Worm (Caenorhabditis elegans) whole organism, L4 larva: Measurements from ENCODE around the gene eral-1.

Experiments
- F49E8.2 ChIP-seq: sonication (generic microtip); optimal IDR thresholded peaks from 2 replicates; lab custom pipeline; 2016; ENCODE audit warnings: missing compliant biosample characterization, mild to moderate bottlenecking, missing genetic modification characterization, borderline replicate concordance
- T26A8.4 ChIP-seq: fragments of 200-800 bp; sonication (Bioruptor generic); IDR thresholded peaks from 2 replicates; pipeline ENCODE4 v1.3.6; 2022; ENCODE audit warnings: missing genetic modification characterization, missing compliant biosample characterization
- Y48G9A.11 ChIP-seq: fragments of 200-800 bp; sonication (Bioruptor generic); IDR thresholded peaks from 2 replicates; pipeline ENCODE4 v1.3.6; 2022; ENCODE audit warnings: missing genetic modification reagents, missing genetic modification characterization, missing compliant biosample characterization
- Y5F2A.4 ChIP-seq: fragments of 200-800 bp; sonication (Bioruptor generic); optimal IDR thresholded peaks from 2 replicates; lab custom pipeline; 2018; ENCODE audit warnings: mild to moderate bottlenecking, missing genetic modification characterization, missing compliant biosample characterization
- Y75B8A.6 ChIP-seq: fragments of 200-800 bp; sonication (Bioruptor generic); IDR thresholded peaks from 2 replicates; pipeline ENCODE4 v1.3.6; 2022; ENCODE audit warnings: missing genetic modification reagents, missing genetic modification characterization, missing compliant biosample characterization
- aha-1 ChIP-seq: fragments of 150-350 bp; peaks from one replicate; lab custom pipeline; 2014; ENCODE audit warnings: missing biosample characterization, missing genetic modification characterization
- ama-1 ChIP-seq: fragments of 150-350 bp; optimal IDR thresholded peaks from 2 replicates; lab custom pipeline; 2014; ENCODE audit warnings: inconsistent platforms, mixed read lengths
- arid-1 ChIP-seq: fragments of 200-800 bp; sonication (Bioruptor generic); conservative IDR thresholded peaks from 2 replicates; pipeline ENCODE4 v1.3.6; 2022; ENCODE audit warnings: missing genetic modification reagents, missing genetic modification characterization, missing compliant biosample characterization
- ceh-28 ChIP-seq: fragments of 150-350 bp; optimal IDR thresholded peaks from 2 replicates; lab custom pipeline; 2014; ENCODE audit warnings: missing biosample characterization, missing genetic modification reagents, missing genetic modification characterization
- ceh-44 ChIP-seq: fragments of 200-800 bp; sonication (Bioruptor generic); IDR thresholded peaks from 2 replicates; pipeline ENCODE4 v1.3.6; 2022; ENCODE audit warnings: missing genetic modification reagents, missing genetic modification characterization, missing compliant biosample characterization
- ceh-62 ChIP-seq: sonication (generic microtip); optimal IDR thresholded peaks from 2 replicates; lab custom pipeline; 2017; ENCODE audit warnings: missing biosample characterization, missing genetic modification characterization
- cey-2 ChIP-seq: sonication (generic microtip); optimal IDR thresholded peaks from 3 replicates; lab custom pipeline; 2017; ENCODE audit warnings: missing genetic modification characterization, mild to moderate bottlenecking, missing compliant biosample characterization, antibody characterized with exemption, borderline replicate concordance; ENCODE audit not compliant: insufficient read depth
- ctbp-1 ChIP-seq: fragments of 200-800 bp; sonication (Bioruptor generic); IDR thresholded peaks from 2 replicates; pipeline ENCODE4 v1.3.6; 2022; ENCODE audit warnings: missing genetic modification reagents, missing genetic modification characterization, missing compliant biosample characterization
- daf-19 ChIP-seq: fragments of 200-800 bp; sonication (Bioruptor generic); conservative IDR thresholded peaks from 2 replicates; pipeline ENCODE4 v1.3.6; 2022; ENCODE audit warnings: missing genetic modification characterization, missing compliant biosample characterization
- daf-8 ChIP-seq: fragments of 200-800 bp; sonication (Bioruptor generic); IDR thresholded peaks from 2 replicates; pipeline ENCODE4 v1.3.6; 2022; ENCODE audit warnings: missing genetic modification characterization, missing compliant biosample characterization
- dmd-9 ChIP-seq: fragments of 200-800 bp; sonication (Bioruptor generic); IDR thresholded peaks from 2 replicates; pipeline ENCODE4 v1.3.6; 2022; ENCODE audit warnings: missing genetic modification reagents, missing genetic modification characterization, missing compliant biosample characterization
- dve-1 ChIP-seq: sonication (generic microtip); optimal IDR thresholded peaks from 2 replicates; lab custom pipeline; 2017; ENCODE audit warnings: antibody characterized with exemption, mild to moderate bottlenecking, missing genetic modification characterization, missing compliant biosample characterization; ENCODE audit not compliant: insufficient read depth
- egl-43 ChIP-seq: fragments of 200-800 bp; sonication (Bioruptor generic); IDR thresholded peaks from 2 replicates; pipeline ENCODE4 v1.3.6; 2022; ENCODE audit warnings: missing genetic modification reagents, missing genetic modification characterization, missing compliant biosample characterization
- fos-1 ChIP-seq: fragments of 150-350 bp; optimal IDR thresholded peaks from 2 replicates; lab custom pipeline; 2014; ENCODE audit warnings: missing biosample characterization, missing genetic modification characterization
- hlh-11 ChIP-seq: fragments of 200-800 bp; sonication (Bioruptor generic); optimal IDR thresholded peaks from 2 replicates; lab custom pipeline; 2018; ENCODE audit warnings: mild to moderate bottlenecking, missing genetic modification characterization, missing compliant biosample characterization
- hmg-1.1 ChIP-seq: fragments of 200-800 bp; sonication (Bioruptor generic); IDR thresholded peaks from 2 replicates; pipeline ENCODE4 v1.3.6; 2022; ENCODE audit warnings: missing genetic modification reagents, missing genetic modification characterization, missing compliant biosample characterization
- lim-7 ChIP-seq: fragments of 200-800 bp; sonication (Bioruptor generic); IDR thresholded peaks from 2 replicates; pipeline ENCODE4 v1.3.6; 2022; ENCODE audit warnings: missing genetic modification characterization, missing compliant biosample characterization
- lin-13 ChIP-seq: fragments of 150-350 bp; optimal IDR thresholded peaks from 2 replicates; lab custom pipeline; 2014; ENCODE audit warnings: missing biosample characterization, missing genetic modification reagents, missing genetic modification characterization
- lin-15B ChIP-seq: fragments of 150-350 bp; sonication (generic microtip); optimal IDR thresholded peaks from 3 replicates; lab custom pipeline; 2014; ENCODE audit warnings: missing biosample characterization, missing genetic modification characterization
- lin-39 ChIP-seq: fragments of 150-350 bp; optimal IDR thresholded peaks from 2 replicates; lab custom pipeline; 2014; ENCODE audit warnings: missing biosample characterization, missing genetic modification reagents, missing genetic modification characterization
- lir-3 ChIP-seq: sonication (generic microtip); optimal IDR thresholded peaks from 2 replicates; lab custom pipeline; 2016; ENCODE audit warnings: mild to moderate bottlenecking, missing genetic modification characterization, missing compliant biosample characterization
- madf-5 ChIP-seq, 2 experiments: fragments of 200-800 bp; sonication (Bioruptor generic); IDR thresholded peaks; 2 replicates each; pipeline ENCODE4 v1.3.6; 2022; ENCODE audit warnings: missing compliant biosample characterization in 2 of 2, missing genetic modification characterization in 2 of 2
- madf-9 ChIP-seq: fragments of 200-800 bp; sonication (Bioruptor generic); conservative IDR thresholded peaks from 2 replicates; pipeline ENCODE4 v1.3.6; 2022; ENCODE audit warnings: missing genetic modification reagents, missing genetic modification characterization, missing compliant biosample characterization
- mdl-1 ChIP-seq, 2 experiments: fragments of 150-350 bp in 1 of 2; sonication (generic microtip) in 1 of 2; optimal IDR thresholded peaks; 2 replicates each; lab custom pipeline; 2014 to 2017; ENCODE audit warnings: missing biosample characterization in 2 of 2, missing genetic modification characterization in 2 of 2
- mdt-29 ChIP-seq: fragments of 200-800 bp; sonication (Bioruptor generic); IDR thresholded peaks from 2 replicates; pipeline ENCODE4 v1.3.6; 2022; ENCODE audit warnings: missing genetic modification reagents, missing genetic modification characterization, missing compliant biosample characterization
- mxl-3 ChIP-seq: fragments of 200-800 bp; sonication (Bioruptor generic); optimal IDR thresholded peaks from 2 replicates; lab custom pipeline; 2018; ENCODE audit warnings: mild to moderate bottlenecking, missing genetic modification characterization, missing compliant biosample characterization
- nhr-10 ChIP-seq: fragments of 150-350 bp; optimal IDR thresholded peaks from 2 replicates; lab custom pipeline; 2014; ENCODE audit warnings: missing biosample characterization, missing genetic modification characterization
- nhr-25 ChIP-seq: sonication (generic microtip); optimal IDR thresholded peaks from 2 replicates; lab custom pipeline; 2017; ENCODE audit warnings: missing genetic modification characterization, mild to moderate bottlenecking, missing compliant biosample characterization, antibody characterized with exemption, moderate library complexity, borderline replicate concordance; ENCODE audit not compliant: insufficient read depth
- nhr-48 ChIP-seq: sonication (generic microtip); optimal IDR thresholded peaks from 2 replicates; lab custom pipeline; 2016; ENCODE audit warnings: mild to moderate bottlenecking, missing genetic modification characterization, missing compliant biosample characterization
- nhr-6 ChIP-seq: fragments of 150-350 bp; optimal IDR thresholded peaks from 2 replicates; lab custom pipeline; 2014; ENCODE audit warnings: missing biosample characterization, missing genetic modification characterization
- nhr-76 ChIP-seq: fragments of 150-350 bp; optimal IDR thresholded peaks from 2 replicates; lab custom pipeline; 2014; ENCODE audit warnings: missing biosample characterization, missing genetic modification characterization
- pha-4 ChIP-seq, 2 experiments: fragments of 150-350 bp in 1 of 2; fragments of 200-800 bp in 1 of 2; sonication (Bioruptor generic) in 1 of 2; IDR thresholded peaks in 1 of 2; optimal IDR thresholded peaks in 1 of 2; 2 replicates each; pipeline versions ENCODE4 v1.3.6 to Lab custom; 2014 to 2022; ENCODE audit warnings: missing genetic modification characterization in 2 of 2, missing genetic modification reagents in 2 of 2, missing biosample characterization in 1 of 2, missing compliant biosample characterization in 1 of 2
- php-3 ChIP-seq: fragments of 200-800 bp; sonication (Bioruptor generic); IDR thresholded peaks from 2 replicates; pipeline ENCODE4 v1.3.6; 2022; ENCODE audit warnings: missing genetic modification reagents, missing genetic modification characterization, missing compliant biosample characterization
- pqm-1 ChIP-seq: sonication (generic microtip); optimal IDR thresholded peaks from 2 replicates; lab custom pipeline; 2017; ENCODE audit warnings: missing biosample characterization, missing genetic modification characterization
- set-16 ChIP-seq: fragments of 200-800 bp; sonication (Bioruptor generic); IDR thresholded peaks from 2 replicates; pipeline ENCODE4 v1.3.6; 2022; ENCODE audit warnings: missing genetic modification reagents, missing genetic modification characterization, missing compliant biosample characterization
- skn-1 ChIP-seq: fragments of 150-350 bp; optimal IDR thresholded peaks from 2 replicates; lab custom pipeline; 2014; ENCODE audit warnings: missing biosample characterization, missing genetic modification characterization
- spr-3 ChIP-seq: fragments of 200-800 bp; sonication (Bioruptor generic); optimal IDR thresholded peaks from 2 replicates; lab custom pipeline; 2018; ENCODE audit warnings: mild to moderate bottlenecking, missing genetic modification characterization, missing compliant biosample characterization
- tag-97 ChIP-seq: fragments of 200-800 bp; sonication (Bioruptor generic); IDR thresholded peaks from 2 replicates; pipeline ENCODE4 v1.3.6; 2022; ENCODE audit warnings: missing genetic modification characterization, missing compliant biosample characterization
- tra-1 ChIP-seq: fragments of 200-800 bp; sonication (Bioruptor generic); IDR thresholded peaks from 2 replicates; pipeline ENCODE4 v1.3.6; 2022; ENCODE audit warnings: missing genetic modification reagents, missing genetic modification characterization, missing compliant biosample characterization
- unc-130 ChIP-seq: sonication (generic microtip); optimal IDR thresholded peaks from 2 replicates; lab custom pipeline; 2016; ENCODE audit warnings: missing genetic modification reagents, missing genetic modification characterization, missing compliant biosample characterization
- unc-62 ChIP-seq, 3 experiments: fragments of 150-350 bp in 1 of 3; sonication (generic microtip); optimal IDR thresholded peaks in 2 of 3; peaks in 1 of 3; 1 replicate in 1 of 3; 2 replicates in 2 of 3; lab custom pipeline; 2014 to 2017; ENCODE audit warnings: missing biosample characterization in 3 of 3, missing genetic modification characterization in 3 of 3, missing genetic modification reagents in 3 of 3, missing genotype in 1 of 3
- vab-7 ChIP-seq: fragments of 200-800 bp; sonication (Bioruptor generic); IDR thresholded peaks from 2 replicates; pipeline ENCODE4 v1.3.6; 2022; ENCODE audit warnings: missing genetic modification reagents, missing genetic modification characterization, missing compliant biosample characterization
- zag-1 ChIP-seq: fragments of 150-350 bp; optimal IDR thresholded peaks from 2 replicates; lab custom pipeline; 2014; ENCODE audit warnings: missing biosample characterization, missing genetic modification characterization
- zfp-3 ChIP-seq: fragments of 200-800 bp; sonication (Bioruptor generic); conservative IDR thresholded peaks from 2 replicates; pipeline ENCODE4 v1.3.6; 2022; ENCODE audit warnings: missing genetic modification reagents, missing genetic modification characterization, missing compliant biosample characterization
- zip-11 ChIP-seq: fragments of 200-800 bp; sonication (Bioruptor generic); IDR thresholded peaks from 2 replicates; pipeline ENCODE4 v1.3.6; 2022; ENCODE audit warnings: missing genetic modification characterization, missing compliant biosample characterization
- ztf-7 ChIP-seq: fragments of 150-350 bp; optimal IDR thresholded peaks from 2 replicates; lab custom pipeline; 2014; ENCODE audit warnings: missing biosample characterization, missing genetic modification characterization

eral-1 gene

ce11 chrII:9601069-9601468 is 11.5 kb upstream of the eral-1 start (continued):
- TF ChIP-seq daf-19: no peak
- no peak for TF ChIP-seq fos-1
- no peak for TF ChIP-seq lin-39
- TF ChIP-seq unc-62 (GFP tag; optimal IDR thresholded peaks at IDR 0.05 in 1 of 2; lab: Kevin White, UChicago): peak in 1 of 2 experiments; percentile 100
- TF ChIP-seq unc-62 (tag; optimal IDR thresholded peaks at IDR 0.05; lab: Kevin White, UChicago): no peak
- peak; percentile 74 for TF ChIP-seq nhr-10 (tag; lab: Kevin White, UChicago)
- no peak for TF ChIP-seq ceh-62
- TF ChIP-seq nhr-76 (tag; lab: Kevin White, UChicago): no peak
- no peak for TF ChIP-seq skn-1 (tag; lab: Kevin White, UChicago)
- peak; percentile 95 for TF ChIP-seq aha-1 (tag; lab: Kevin White, UChicago)
- no peak for TF ChIP-seq cey-2
- TF ChIP-seq ztf-7 (tag; lab: Kevin White, UChicago): no peak
- TF ChIP-seq Y75B8A.6 (GFP tag; lab: Robert Waterston, UW): no peak
- no peak for TF ChIP-seq ceh-44
- no peak for TF ChIP-seq lin-15B (tag; lab: Kevin White, UChicago)
- TF ChIP-seq hlh-11 (tag; lab: Kevin White, UChicago): peak; percentile 88
- TF ChIP-seq egl-43 (GFP tag; lab: Robert Waterston, UW): no peak
- no peak for TF ChIP-seq tag-97 (GFP tag; lab: Robert Waterston, UW)
- TF ChIP-seq nhr-48 (tag; lab: Kevin White, UChicago): peak; percentile 90
- TF ChIP-seq pqm-1: peak; percentile 28
- no peak for TF ChIP-seq hmg-1.1
- no peak for TF ChIP-seq zag-1 (tag; lab: Kevin White, UChicago)
- TF ChIP-seq dmd-9: no peak
- no peak for TF ChIP-seq F49E8.2 (tag; lab: Kevin White, UChicago)
- TF ChIP-seq T26A8.4 (GFP tag; lab: Robert Waterston, UW): no peak
- TF ChIP-seq nhr-25: peak; percentile 29
- no peak for TF ChIP-seq ceh-28 (tag; lab: Kevin White, UChicago)
- no peak for TF ChIP-seq daf-8 (GFP tag; lab: Robert Waterston, UW)
- TF ChIP-seq mdt-29 (GFP tag; lab: Robert Waterston, UW): no peak
- no peak for TF ChIP-seq Y48G9A.11 (GFP tag; lab: Robert Waterston, UW)
- no peak for TF ChIP-seq zfp-3 (GFP tag; lab: Robert Waterston, UW)
- peak; percentile 33; the same call in 1 of the 2 replicates for TF ChIP-seq php-3
- no peak for TF ChIP-seq madf-5 (GFP tag; IDR thresholded peaks at IDR 0.05; lab: Robert Waterston, UW)
- TF ChIP-seq lim-7: no peak
- TF ChIP-seq tra-1: 0 out of 2 replicates have a peak, but pooled peaks have one; percentile 10
- no peak for TF ChIP-seq unc-130 (GFP tag; lab: Kevin White, UChicago)
- TF ChIP-seq mdl-1 (tag; optimal IDR thresholded peaks at IDR 0.05; lab: Kevin White, UChicago): peak; percentile 50 to 96
- TF ChIP-seq zip-11 (GFP tag; lab: Robert Waterston, UW): no peak
- TF ChIP-seq set-16 (GFP tag; lab: Robert Waterston, UW): no peak
- no peak for TF ChIP-seq arid-1 (GFP tag; lab: Robert Waterston, UW)
- peak; percentile 73 for TF ChIP-seq dve-1 (tag; lab: Kevin White, UChicago)
- no peak for TF ChIP-seq spr-3 (GFP tag; lab: Kevin White, UChicago)
- peak; percentile 58 for TF ChIP-seq nhr-6
- TF ChIP-seq mxl-3: peak; percentile 100
- TF ChIP-seq vab-7 (GFP tag; lab: Robert Waterston, UW): no peak
- no peak for TF ChIP-seq Y5F2A.4 (GFP tag; lab: Kevin White, UChicago)
- peak; percentile 35 for TF ChIP-seq lin-13
- no peak for TF ChIP-seq lir-3 (tag; lab: Kevin White, UChicago)
- TF ChIP-seq ctbp-1 (GFP tag; lab: Robert Waterston, UW): no peak
- no peak for TF ChIP-seq ama-1 (lab: Kevin White, UChicago)
- TF ChIP-seq madf-9: no peak
- no peak for TF ChIP-seq pha-4 (GFP tag; IDR thresholded peaks at IDR 0.05; lab: Robert Waterston, UW)
- TF ChIP-seq pha-4 (tag; optimal IDR thresholded peaks at IDR 0.05; lab: Kevin White, UChicago): no peak
